Worm (Caenorhabditis elegans): Measurements from ENCODE around the gene sax-7.

- TF ChIP-seq him-1 (tag; optimal IDR thresholded peaks at IDR 0.05) = no peak
- no peak for TF ChIP-seq dao-5 (tag; optimal IDR thresholded peaks at IDR 0.05)
Observed at ce11 chrIV:8099601-8100000, 37.1 kb downstream of the sax-7 start, which contains the start of gene Y42H9AR.2.

All from whole organism, L4/young adult.